Worm (Caenorhabditis elegans) whole organism, mixed stage, embryonic: ENCODE results near the gene F44F4.3.

Experiments
- bed-3 ChIP-seq: fragments of 200-800 bp; sonication (Bioruptor generic); optimal IDR thresholded peaks from 3 replicates; lab custom pipeline; 2018; ENCODE audit warnings: mild to moderate bottlenecking, missing genetic modification characterization, moderate library complexity, missing compliant biosample characterization
- ces-1 ChIP-seq: fragments of 150-350 bp; optimal IDR thresholded peaks from 2 replicates; lab custom pipeline; 2014; ENCODE audit warnings: missing biosample characterization, missing genetic modification reagents, missing genetic modification characterization
- lsy-2 ChIP-seq: fragments of 150-350 bp; optimal IDR thresholded peaks from 2 replicates; lab custom pipeline; 2014; ENCODE audit warnings: missing biosample characterization, missing genetic modification characterization
- nhr-2 ChIP-seq: fragments of 150-350 bp; optimal IDR thresholded peaks from 2 replicates; lab custom pipeline; 2014; ENCODE audit warnings: missing biosample characterization, missing genetic modification characterization
- nhr-76 ChIP-seq: sonication (generic microtip); optimal IDR thresholded peaks from 2 replicates; lab custom pipeline; 2017; ENCODE audit warnings: missing biosample characterization, missing genetic modification characterization
- unc-39 ChIP-seq: fragments of 150-350 bp; optimal IDR thresholded peaks from 2 replicates; lab custom pipeline; 2014; ENCODE audit warnings: missing biosample characterization, missing genetic modification characterization
- unc-62 ChIP-seq: fragments of 150-350 bp; optimal IDR thresholded peaks from 2 replicates; lab custom pipeline; 2014; ENCODE audit warnings: missing biosample characterization, missing genetic modification reagents, missing genetic modification characterization

DNA sequence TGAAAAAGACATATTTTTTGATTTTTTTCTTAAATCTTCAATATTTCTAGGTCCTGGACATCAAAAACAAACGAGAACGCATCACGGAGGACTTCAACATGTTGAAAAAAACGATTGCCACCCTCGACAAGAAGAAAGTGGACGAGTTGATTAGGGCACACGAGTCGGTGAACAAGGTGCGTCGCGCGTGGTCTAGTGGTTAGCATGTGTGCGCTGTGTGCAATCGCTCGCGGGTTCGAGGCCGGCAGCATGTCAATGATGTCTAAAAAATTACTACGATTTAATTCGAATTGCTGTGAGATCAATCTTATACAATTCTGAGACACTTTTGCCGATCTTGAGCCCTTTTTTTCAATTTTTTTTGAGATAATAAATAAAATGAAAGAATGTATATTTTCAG lies 45.7 kb downstream of the F44F4.3 start:
- TF ChIP-seq unc-62 (peak; percentile 12), lsy-2 (tag; lab: Kevin White, UChicago) (peak; percentile 59), bed-3 (GFP tag; lab: Kevin White, UChicago) (peak; percentile 82), ces-1 (no peak), nhr-2 (no peak), unc-39 (tag; lab: Kevin White, UChicago) (peak; percentile 43), nhr-76 (tag; lab: Kevin White, UChicago) (no peak)
